Worm (Caenorhabditis elegans) whole organism, late embryonic: ENCODE measurements around the gene spe-36.

Experiments used
- hlh-30 ChIP-seq: sonication (generic microtip); optimal IDR thresholded peaks from 2 replicates; lab custom pipeline; 2017; ENCODE audit warnings: antibody characterized with exemption, missing genetic modification characterization, missing compliant biosample characterization; ENCODE audit not compliant: insufficient read depth
- nhr-11 ChIP-seq: fragments of 150-350 bp; optimal IDR thresholded peaks from 2 replicates; lab custom pipeline; 2014; ENCODE audit warnings: missing biosample characterization, missing genetic modification characterization

DNA sequence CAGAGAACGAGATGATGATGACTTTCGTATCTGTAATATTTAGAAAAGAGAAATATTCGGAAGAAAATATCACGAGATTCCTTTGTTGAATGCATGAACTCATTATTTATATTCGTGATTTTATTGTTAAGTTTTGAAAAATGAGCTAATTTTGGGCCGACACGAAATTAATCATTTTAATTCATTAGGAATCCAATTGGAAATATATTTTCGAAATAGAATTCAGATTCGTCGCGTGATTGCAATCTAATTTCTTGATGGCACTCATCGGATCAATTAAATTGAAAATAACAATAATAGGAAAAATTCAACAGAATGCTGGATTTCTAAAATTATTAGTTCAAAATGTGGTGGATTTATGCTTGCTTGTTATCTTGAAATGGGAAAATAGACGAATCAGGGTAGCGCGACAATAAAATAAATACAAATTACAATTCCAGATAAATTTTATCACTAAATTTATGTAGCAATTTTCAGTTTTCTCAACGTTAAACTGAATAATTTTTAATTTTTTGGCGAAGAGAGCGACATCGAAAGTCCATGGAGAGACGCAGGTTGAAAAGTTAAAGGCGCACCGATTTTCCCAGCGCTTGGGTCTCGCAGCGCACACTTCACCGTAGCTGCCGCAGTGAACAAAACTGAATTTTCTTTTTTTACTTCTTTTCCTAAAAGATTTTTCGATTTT, 9.8 kb upstream of the spe-36 start:
- TF ChIP-seq nhr-11 (tag; lab: Kevin White, UChicago) (no peak), hlh-30 (tag; lab: Kevin White, UChicago) (no peak)
